Worm (Caenorhabditis elegans) whole organism, L3 larva: ENCODE results near the gene alh-3.

Experiments used
- ama-1 ChIP-seq: fragments of 150-350 bp; optimal IDR thresholded peaks from 2 replicates; lab custom pipeline; 2018
- egl-27 ChIP-seq: sonication (generic microtip); optimal IDR thresholded peaks from 4 replicates; lab custom pipeline; 2017; ENCODE audit warnings: missing biosample characterization, missing genetic modification reagents, missing genetic modification characterization
- elt-3 ChIP-seq, 3 experiments: fragments of 150-350 bp in 1 of 3; sonication (generic microtip) in 2 of 3; optimal IDR thresholded peaks; 2 replicates in 2 of 3; 4 replicates in 1 of 3; lab custom pipeline; 2014 to 2017; ENCODE audit warnings: missing biosample characterization in 3 of 3, missing genetic modification characterization in 3 of 3
- eor-1 ChIP-seq, 2 experiments: fragments of 150-350 bp; optimal IDR thresholded peaks; 2 replicates each; lab custom pipeline; 2014 to 2018; ENCODE audit warnings: missing biosample characterization in 2 of 2, missing genetic modification characterization in 2 of 2
- fkh-10 ChIP-seq: sonication (generic microtip); optimal IDR thresholded peaks from 2 replicates; lab custom pipeline; 2017; ENCODE audit warnings: missing biosample characterization, missing genetic modification reagents, missing genetic modification characterization
- lin-39 ChIP-seq: fragments of 150-350 bp; optimal IDR thresholded peaks from 2 replicates; lab custom pipeline; 2018; ENCODE audit warnings: missing biosample characterization, missing genetic modification reagents, missing genetic modification characterization
- mdl-1 ChIP-seq: fragments of 150-350 bp; optimal IDR thresholded peaks from 2 replicates; lab custom pipeline; 2014; ENCODE audit warnings: missing biosample characterization, missing genetic modification characterization
- nhr-77 ChIP-seq: fragments of 150-350 bp; optimal IDR thresholded peaks from 2 replicates; lab custom pipeline; 2014; ENCODE audit warnings: missing biosample characterization, missing genetic modification characterization
- pqm-1 ChIP-seq: fragments of 150-350 bp; optimal IDR thresholded peaks from 2 replicates; lab custom pipeline; 2017; ENCODE audit warnings: missing biosample characterization, missing genetic modification characterization, inconsistent platforms
- snpc-4 ChIP-seq: fragments of 150-350 bp; optimal IDR thresholded peaks from 2 replicates; lab custom pipeline; 2014; ENCODE audit warnings: missing biosample characterization, missing genetic modification characterization
- unc-62 ChIP-seq: fragments of 150-350 bp; sonication (generic microtip); optimal IDR thresholded peaks from 4 replicates; lab custom pipeline; 2014; ENCODE audit warnings: missing biosample characterization, missing genetic modification reagents, missing genetic modification characterization
- zag-1 ChIP-seq: fragments of 150-350 bp; optimal IDR thresholded peaks from 2 replicates; lab custom pipeline; 2014; ENCODE audit warnings: missing biosample characterization, missing genetic modification characterization
- ztf-11 ChIP-seq: fragments of 150-350 bp; optimal IDR thresholded peaks from 2 replicates; lab custom pipeline; 2014; ENCODE audit warnings: missing biosample characterization, missing genetic modification characterization

DNA sequence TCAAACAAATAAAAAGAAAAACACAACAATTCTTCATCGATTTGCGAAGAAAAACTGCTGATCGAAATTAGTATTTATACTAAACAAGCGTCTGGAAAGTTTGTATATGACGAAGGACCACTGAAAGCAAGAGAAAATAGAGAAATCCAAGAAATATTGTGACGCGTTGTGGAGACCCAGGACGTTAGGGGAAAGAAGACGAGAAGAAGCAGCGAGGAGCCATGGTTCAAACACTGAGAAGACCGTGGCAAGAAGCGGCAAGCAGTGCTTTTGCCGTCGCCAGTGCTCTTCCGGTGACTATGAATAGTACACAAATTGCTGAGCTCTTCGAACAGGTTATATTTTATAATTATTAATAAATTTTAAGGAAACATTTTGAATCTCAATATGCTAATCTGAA is 16.3 kb downstream of the alh-3 start:
- peak; percentile 50 for TF ChIP-seq snpc-4
- TF ChIP-seq ama-1 (lab: Kevin White, UChicago): no peak
- no peak for TF ChIP-seq elt-3 (tag; optimal IDR thresholded peaks at IDR 0.05; lab: Kevin White, UChicago)
- no peak for TF ChIP-seq zag-1 (tag; lab: Kevin White, UChicago)
- no peak for TF ChIP-seq eor-1 (tag; optimal IDR thresholded peaks at IDR 0.05; lab: Kevin White, UChicago)
- TF ChIP-seq pqm-1 (tag; lab: Kevin White, UChicago): no peak
- no peak for TF ChIP-seq mdl-1 (tag; lab: Kevin White, UChicago)
- no peak for TF ChIP-seq egl-27
- TF ChIP-seq unc-62 (GFP tag; lab: Kevin White, UChicago): no peak
- no peak for TF ChIP-seq lin-39
- no peak for TF ChIP-seq nhr-77
- no peak for TF ChIP-seq ztf-11 (tag; lab: Kevin White, UChicago)
- TF ChIP-seq fkh-10: no peak
